Worm (Caenorhabditis elegans): Measurements from ENCODE around the gene F26C11.4.

- TF ChIP-seq ztf-23 (GFP tag; IDR thresholded peaks at IDR 0.05) (no peak), flt-1 (GFP tag; IDR thresholded peaks at IDR 0.05) (no peak), klf-2 (GFP tag; conservative IDR thresholded peaks at IDR 0.05) (no peak), tab-1 (GFP tag; IDR thresholded peaks at IDR 0.05) (no peak)
Observed at ce11 chrII:9931476-9931875, 15.4 kb upstream of the F26C11.4 start, which contains the start of gene pho-11.
